Worm (Caenorhabditis elegans) whole organism, mixed stage, embryonic: ENCODE results near the gene zhit-3.

Experiments
- blmp-1 ChIP-seq: fragments of 150-350 bp; optimal IDR thresholded peaks from 2 replicates; lab custom pipeline; 2014; ENCODE audit warnings: missing biosample characterization, missing genetic modification characterization
- drap-1 ChIP-seq: fragments of 200-800 bp; sonication (Bioruptor generic); optimal IDR thresholded peaks from 3 replicates; lab custom pipeline; 2018; ENCODE audit warnings: mild to moderate bottlenecking, missing genetic modification characterization, missing compliant biosample characterization
- elt-1 ChIP-seq: sonication (generic microtip); optimal IDR thresholded peaks from 2 replicates; lab custom pipeline; 2017; ENCODE audit warnings: missing genetic modification characterization, mild to moderate bottlenecking, missing compliant biosample characterization, antibody characterized with exemption, moderate library complexity, borderline replicate concordance; ENCODE audit not compliant: insufficient read depth
- nhr-28 ChIP-seq: fragments of 150-350 bp; optimal IDR thresholded peaks from 2 replicates; lab custom pipeline; 2014; ENCODE audit warnings: missing biosample characterization, missing genetic modification characterization
- sptf-1 ChIP-seq: sonication (generic microtip); optimal IDR thresholded peaks from 2 replicates; lab custom pipeline; 2017; ENCODE audit warnings: mild to moderate bottlenecking, missing genetic modification characterization, moderate library complexity, missing compliant biosample characterization
- unc-120 ChIP-seq: sonication (generic microtip); optimal IDR thresholded peaks from 2 replicates; lab custom pipeline; 2017; ENCODE audit warnings: missing genetic modification characterization, missing compliant biosample characterization; ENCODE audit not compliant: poor library complexity, severe bottlenecking
- unc-62 ChIP-seq: fragments of 150-350 bp; optimal IDR thresholded peaks from 2 replicates; lab custom pipeline; 2014; ENCODE audit warnings: missing biosample characterization, missing genetic modification reagents, missing genetic modification characterization

DNA sequence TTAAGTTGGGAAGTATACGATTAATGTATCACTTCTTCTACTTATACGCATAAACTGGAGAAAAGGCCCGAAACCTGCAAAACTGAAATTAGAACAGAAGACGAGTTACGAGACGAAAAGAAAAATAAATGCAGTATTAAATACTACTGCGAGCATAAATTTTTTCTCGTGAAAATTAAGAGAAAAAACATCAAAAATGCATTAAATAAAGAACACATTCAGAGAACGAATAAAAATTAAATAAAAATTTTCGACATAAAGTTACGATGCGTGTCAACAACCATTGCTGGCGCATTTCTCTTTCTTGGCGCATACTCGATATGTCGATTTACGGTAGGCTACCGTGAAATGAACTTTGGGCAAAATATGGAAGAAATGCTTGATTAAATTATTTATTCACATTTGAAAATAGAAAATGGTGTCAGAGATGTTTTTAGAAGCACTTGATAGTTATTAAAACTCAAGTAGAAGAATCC lies 7.0 kb downstream of the zhit-3 start, which contains the start of the genes ZK856.19 and ZK856.11:
- TF ChIP-seq blmp-1 (tag; lab: Kevin White, UChicago) = no peak
- TF ChIP-seq nhr-28 (tag; lab: Kevin White, UChicago) = no peak
- no peak for TF ChIP-seq elt-1 (tag; lab: Kevin White, UChicago)
- TF ChIP-seq drap-1 (GFP tag; lab: Kevin White, UChicago) = no peak
- TF ChIP-seq unc-120 (tag; lab: Kevin White, UChicago) = peak; percentile 65
- no peak for TF ChIP-seq unc-62
- TF ChIP-seq sptf-1 (tag; lab: Kevin White, UChicago) = no peak
